Fruit fly (Drosophila melanogaster): ENCODE data around the gene eIF3e.

The eIF3e gene

DNA sequence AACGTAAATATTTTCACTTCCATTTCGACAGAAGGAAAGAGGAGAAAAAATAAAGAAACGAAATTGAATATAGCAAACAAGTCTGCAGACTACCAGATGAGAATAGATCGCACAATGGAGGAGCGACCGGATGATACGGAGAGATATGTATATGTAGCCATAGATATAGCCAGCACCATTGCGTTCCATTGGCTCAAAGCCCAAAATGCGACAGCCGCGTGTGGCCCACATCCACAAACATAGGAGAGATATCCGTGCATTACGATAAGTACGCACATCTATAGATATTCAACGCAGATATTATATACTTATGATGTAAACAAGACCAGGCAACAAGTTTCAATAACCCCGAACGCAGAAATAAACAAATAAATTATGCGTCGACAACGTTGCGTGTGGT is 16.5 kb upstream of the eIF3e start:
- TF ChIP-seq CG2199 (GFP tag; IDR thresholded peaks at IDR 0.05), result 0 out of 3 replicates have a peak, but pooled peaks have one; percentile 31
- no peak for TF ChIP-seq Spps (tag; optimal IDR thresholded peaks at IDR 0.05)
- peak; percentile 79 for TF ChIP-seq nom (GFP tag; optimal IDR thresholded peaks at IDR 0.05)
- peak; percentile 17; the same call in 1 of the 3 replicates for TF ChIP-seq so (GFP tag; IDR thresholded peaks at IDR 0.05)
- no peak for TF ChIP-seq Doc2 (GFP tag; IDR thresholded peaks at IDR 0.05)
- TF ChIP-seq bsh (GFP tag; optimal IDR thresholded peaks at IDR 0.05), result peak in 1 of 2 experiments; percentile 49
- peak; percentile 24 for TF ChIP-seq kah (GFP tag; optimal IDR thresholded peaks at IDR 0.05)

- TF ChIP-seq CG10366 (GFP tag; IDR thresholded peaks at IDR 0.05) (no peak), Pdp1 (GFP tag; optimal IDR thresholded peaks at IDR 0.05) (peak; percentile 13 to 27), sens (GFP tag) (peak; percentile 92), BEAF-32 (GFP tag; optimal IDR thresholded peaks at IDR 0.05) (no peak), row (GFP tag; IDR thresholded peaks at IDR 0.05) (peak; percentile 82), dpn (GFP tag; optimal IDR thresholded peaks at IDR 0.05) (peak in 1 of 2 experiments; percentile 55), CkIIα-i1 (GFP tag; IDR thresholded peaks at IDR 0.05) (no peak), chn (GFP tag; optimal IDR thresholded peaks at IDR 0.05) (peak; percentile 38), Neu2 (GFP tag; optimal IDR thresholded peaks at IDR 0.05; ENCODE audit: borderline replicate concordance) (no peak), CG8281 (tag; optimal IDR thresholded peaks at IDR 0.05) (peak; percentile 12), dmrt11E (tag; optimal IDR thresholded peaks at IDR 0.05) (peak; percentile 71), Optix (GFP tag; IDR thresholded peaks at IDR 0.05) (0 out of 3 replicates have a peak, but pooled peaks have one; percentile 14), CG30403 (GFP tag; optimal IDR thresholded peaks at IDR 0.05) (peak; percentile 60), CG12659 (GFP tag; optimal IDR thresholded peaks at IDR 0.05) (peak; percentile 56), CG5180 (GFP tag; optimal IDR thresholded peaks at IDR 0.05) (no peak), Ets65A (GFP tag) (peak; percentile 80), CG11398 (GFP tag; optimal IDR thresholded peaks at IDR 0.05) (no peak), CG3407 (GFP tag; optimal IDR thresholded peaks at IDR 0.05) (no peak), CG9437 (GFP tag; optimal IDR thresholded peaks at IDR 0.05) (peak; percentile 48), jumu (GFP tag; optimal IDR thresholded peaks at IDR 0.05) (no peak), CG1024 (GFP tag; IDR thresholded peaks at IDR 0.05) (no peak), Dad (GFP tag; optimal IDR thresholded peaks at IDR 0.05) (no peak), da (GFP tag; optimal IDR thresholded peaks at IDR 0.05) (no peak), Ssrp (tag; optimal IDR thresholded peaks at IDR 0.05) (peak; percentile 58), croc (GFP tag; conservative IDR thresholded peaks at IDR 0.05) (peak; percentile 31; the same call in 1 of the 3 replicates), ssp (GFP tag; IDR thresholded peaks at IDR 0.05) (peak; percentile 30; the same call in 1 of the 2 replicates), kni (GFP tag; optimal IDR thresholded peaks at IDR 0.05) (peak; percentile 7), CG6791 (GFP tag; IDR thresholded peaks at IDR 0.05; ENCODE audit: partially characterized antibody) (no peak), CG6272 (GFP tag; IDR thresholded peaks at IDR 0.05) (peak; percentile 34; the same call in 1 of the 2 replicates), chif (GFP tag; optimal IDR thresholded peaks at IDR 0.05) (peak in 1 of 2 experiments; percentile 42), CrebB (tag; optimal IDR thresholded peaks at IDR 0.05) (no peak), CG7357 (GFP tag; IDR thresholded peaks at IDR 0.05) (no peak), ro (GFP tag; IDR thresholded peaks at IDR 0.05) (no peak), Six4 (GFP tag; optimal IDR thresholded peaks at IDR 0.05) (peak; percentile 32), bsh (GFP tag; optimal IDR thresholded peaks at IDR 0.05) (peak in 1 of 2 experiments; percentile 78), Oli (tag; optimal IDR thresholded peaks at IDR 0.05) (peak; percentile 70), ac (GFP tag; optimal IDR thresholded peaks at IDR 0.05) (no peak), PHDP (tag; optimal IDR thresholded peaks at IDR 0.05) (peak; percentile 61), schlank (tag; optimal IDR thresholded peaks at IDR 0.05) (no peak), sens-2 (GFP tag; IDR thresholded peaks at IDR 0.05) (no peak), p53 (GFP tag; optimal IDR thresholded peaks at IDR 0.05) (no peak)
Observed at dm6 chr3L:16801499-16802452, 15.0 kb upstream of the eIF3e start.
